Worm (Caenorhabditis elegans): Measurements from ENCODE around the gene clec-254.

- TF ChIP-seq ref-1 (GFP tag; conservative IDR thresholded peaks at IDR 0.05) = no peak
- no peak for TF ChIP-seq flt-1 (GFP tag; IDR thresholded peaks at IDR 0.05)
- TF ChIP-seq cog-1 (tag; optimal IDR thresholded peaks at IDR 0.05) = no peak
- no peak for TF ChIP-seq tab-1 (GFP tag; IDR thresholded peaks at IDR 0.05)
- no peak for TF ChIP-seq ztf-23 (GFP tag; IDR thresholded peaks at IDR 0.05)
- no peak for TF ChIP-seq ztf-29 (GFP tag; IDR thresholded peaks at IDR 0.05)
- no peak for TF ChIP-seq med-1 (GFP tag; optimal IDR thresholded peaks at IDR 0.05; ENCODE audit: insufficient read depth)
- TF ChIP-seq T22C8.4 (GFP tag; IDR thresholded peaks at IDR 0.05) = no peak
These were observed 17.7 kb upstream of the clec-254 start for ce11 chrV:18771804-18772386.
